Worm (Caenorhabditis elegans): ENCODE results near the gene algn-5.

DNA sequence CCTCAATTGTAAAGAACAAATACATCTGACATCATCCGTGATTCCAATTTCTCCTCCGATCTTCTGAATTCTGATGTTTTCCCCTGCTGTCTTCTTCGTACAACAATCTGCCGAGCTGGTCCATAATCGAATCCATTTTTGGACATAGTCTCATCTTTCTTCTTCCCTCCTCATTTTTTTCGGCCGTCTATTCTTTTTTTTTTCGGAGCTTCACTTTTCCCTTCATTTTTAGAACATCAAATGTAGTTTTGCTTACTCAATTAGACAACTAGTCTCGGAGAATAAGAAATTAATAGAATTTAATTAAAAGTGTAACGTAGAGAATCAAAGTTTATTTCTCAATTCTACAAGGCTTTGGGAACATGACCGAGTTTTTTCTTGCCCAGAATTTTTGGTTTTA is 16.1 kb downstream of the algn-5 start:
- TF ChIP-seq ztf-4 (tag; optimal IDR thresholded peaks at IDR 0.05) (no peak), mdl-1 (tag; optimal IDR thresholded peaks at IDR 0.05) (no peak), nhr-6 (tag; optimal IDR thresholded peaks at IDR 0.05) (no peak), fos-1 (tag; optimal IDR thresholded peaks at IDR 0.05) (no peak), blmp-1 (tag; optimal IDR thresholded peaks at IDR 0.05; ENCODE audit: insufficient read depth) (no peak), snpc-4 (tag; optimal IDR thresholded peaks at IDR 0.05) (no peak), lsy-2 (tag; optimal IDR thresholded peaks at IDR 0.05) (peak in 1 of 2 experiments; percentile 1)

All from whole organism, L2 larva.